Worm (Caenorhabditis elegans) whole organism, L1 larva: ENCODE data around the gene mboa-4.
"Not testable (repeated sequence)": the region's sequence is repeated elsewhere in the genome, so short reads cannot be mapped to it uniquely, and the experiment has no call there.

Experiments used
- F16B12.6 ChIP-seq: fragments of 150-350 bp; optimal IDR thresholded peaks from 2 replicates; lab custom pipeline; 2014; ENCODE audit warnings: missing biosample characterization, missing genetic modification characterization
- Y116A8C.19 ChIP-seq: sonication (generic microtip); optimal IDR thresholded peaks from 2 replicates; lab custom pipeline; 2016; ENCODE audit warnings: missing compliant biosample characterization, missing genetic modification characterization, borderline replicate concordance
- aly-2 ChIP-seq: fragments of 150-350 bp; optimal IDR thresholded peaks from 2 replicates; lab custom pipeline; 2014; ENCODE audit warnings: missing biosample characterization, missing genetic modification characterization
- ama-1 ChIP-seq: fragments of 150-350 bp; optimal IDR thresholded peaks from 2 replicates; lab custom pipeline; 2014
- ceh-82 ChIP-seq, 3 experiments: fragments of 150-350 bp in 1 of 3; sonication (generic microtip) in 2 of 3; optimal IDR thresholded peaks; 2 replicates each; lab custom pipeline; 2014 to 2017; ENCODE audit warnings: missing biosample characterization in 3 of 3, missing genetic modification characterization in 3 of 3
- ceh-88 ChIP-seq: fragments of 200-800 bp; sonication (Bioruptor generic); IDR thresholded peaks from 2 replicates; pipeline ENCODE4 v1.3.6; 2022; ENCODE audit warnings: missing genetic modification characterization, missing compliant biosample characterization
- dsc-1 ChIP-seq: sonication (generic microtip); optimal IDR thresholded peaks from 2 replicates; lab custom pipeline; 2016; ENCODE audit warnings: mild to moderate bottlenecking, missing genetic modification characterization, missing compliant biosample characterization
- efl-1 ChIP-seq, 4 experiments: fragments of 150-350 bp; optimal IDR thresholded peaks in 3 of 4; peaks in 1 of 4; 1 replicate in 1 of 4; 2 replicates in 3 of 4; lab custom pipeline; 2014; ENCODE audit warnings: missing biosample characterization in 2 of 4, missing genetic modification characterization in 2 of 4, missing genetic modification reagents in 2 of 4
- efl-3 ChIP-seq: fragments of 200-800 bp; sonication (Bioruptor generic); optimal IDR thresholded peaks from 2 replicates; lab custom pipeline; 2018; ENCODE audit warnings: mild to moderate bottlenecking, missing genetic modification characterization, missing compliant biosample characterization
- fkh-10 ChIP-seq: sonication (generic microtip); optimal IDR thresholded peaks from 2 replicates; lab custom pipeline; 2017; ENCODE audit warnings: missing biosample characterization, missing genetic modification reagents, missing genetic modification characterization
- fkh-4 ChIP-seq: sonication (generic microtip); optimal IDR thresholded peaks from 2 replicates; lab custom pipeline; 2016; ENCODE audit warnings: missing compliant biosample characterization, missing genetic modification characterization, borderline replicate concordance
- isw-1 ChIP-seq: fragments of 200-800 bp; sonication (Bioruptor generic); IDR thresholded peaks from 2 replicates; pipeline ENCODE4 v1.3.6; 2022; ENCODE audit warnings: missing genetic modification characterization, missing compliant biosample characterization
- lin-15B ChIP-seq: fragments of 150-350 bp; sonication (generic microtip); optimal IDR thresholded peaks from 3 replicates; lab custom pipeline; 2014; ENCODE audit warnings: missing biosample characterization, missing genetic modification characterization
- lin-35 ChIP-seq, 2 experiments: fragments of 150-350 bp; optimal IDR thresholded peaks; 2 replicates each; lab custom pipeline; 2014; ENCODE audit warnings: missing biosample characterization in 2 of 2, missing genetic modification characterization in 2 of 2, missing genetic modification reagents in 2 of 2
- lin-39 ChIP-seq: fragments of 150-350 bp; optimal IDR thresholded peaks from 2 replicates; lab custom pipeline; 2014; ENCODE audit warnings: missing biosample characterization, missing genetic modification reagents, missing genetic modification characterization
- mdl-1 ChIP-seq, 2 experiments: fragments of 150-350 bp; optimal IDR thresholded peaks; 2 replicates each; lab custom pipeline; 2014 to 2017; ENCODE audit warnings: missing biosample characterization in 2 of 2, missing genetic modification characterization in 2 of 2, inconsistent platforms in 1 of 2
- nhr-19 ChIP-seq: fragments of 200-800 bp; sonication (Bioruptor generic); conservative IDR thresholded peaks from 2 replicates; pipeline ENCODE4 v1.3.6; 2022; ENCODE audit warnings: missing genetic modification characterization, missing compliant biosample characterization
- nhr-20 ChIP-seq: sonication (generic microtip); optimal IDR thresholded peaks from 2 replicates; lab custom pipeline; 2016; ENCODE audit warnings: mild to moderate bottlenecking, missing genetic modification characterization, missing compliant biosample characterization
- nhr-28 ChIP-seq: fragments of 150-350 bp; optimal IDR thresholded peaks from 2 replicates; lab custom pipeline; 2014; ENCODE audit warnings: missing biosample characterization, missing genetic modification characterization
- nhr-47 ChIP-seq: sonication (generic microtip); optimal IDR thresholded peaks from 2 replicates; lab custom pipeline; 2016; ENCODE audit warnings: mild to moderate bottlenecking, missing genetic modification characterization, moderate library complexity, missing compliant biosample characterization
- nhr-71 ChIP-seq: sonication (generic microtip); optimal IDR thresholded peaks from 2 replicates; lab custom pipeline; 2016; ENCODE audit warnings: mild to moderate bottlenecking, missing genetic modification characterization, moderate library complexity, missing compliant biosample characterization
- nhr-90 ChIP-seq: sonication (generic microtip); optimal IDR thresholded peaks from 2 replicates; lab custom pipeline; 2016; ENCODE audit warnings: mild to moderate bottlenecking, missing genetic modification characterization, missing compliant biosample characterization; ENCODE audit not compliant: poor library complexity
- pag-3 ChIP-seq: sonication (generic microtip); optimal IDR thresholded peaks from 2 replicates; lab custom pipeline; 2017; ENCODE audit warnings: missing genetic modification characterization, mild to moderate bottlenecking, missing compliant biosample characterization, antibody characterized with exemption, borderline replicate concordance; ENCODE audit not compliant: insufficient read depth
- pax-3 ChIP-seq: fragments of 200-800 bp; sonication (Bioruptor generic); optimal IDR thresholded peaks from 2 replicates; lab custom pipeline; 2018; ENCODE audit warnings: mild to moderate bottlenecking, missing genetic modification characterization, moderate library complexity, missing compliant biosample characterization
- pqm-1 ChIP-seq: sonication (generic microtip); optimal IDR thresholded peaks from 3 replicates; lab custom pipeline; 2017; ENCODE audit warnings: missing biosample characterization, missing genetic modification characterization
- rnt-1 ChIP-seq: sonication (generic microtip); optimal IDR thresholded peaks from 2 replicates; lab custom pipeline; 2016; ENCODE audit warnings: mild to moderate bottlenecking, missing genetic modification characterization, moderate library complexity, missing compliant biosample characterization
- skn-1 ChIP-seq: fragments of 150-350 bp; optimal IDR thresholded peaks from 2 replicates; lab custom pipeline; 2014; ENCODE audit warnings: missing biosample characterization, missing genetic modification characterization
- sox-4 ChIP-seq: sonication (generic microtip); optimal IDR thresholded peaks from 2 replicates; lab custom pipeline; 2016; ENCODE audit warnings: missing genetic modification characterization, missing compliant biosample characterization
- unc-30 ChIP-seq: sonication (generic microtip); optimal IDR thresholded peaks from 2 replicates; lab custom pipeline; 2017; ENCODE audit warnings: missing biosample characterization, missing genetic modification characterization
- unc-98 ChIP-seq: fragments of 200-800 bp; sonication (Bioruptor generic); IDR thresholded peaks from 2 replicates; pipeline ENCODE4 v1.3.6; 2022; ENCODE audit warnings: missing genetic modification characterization, missing compliant biosample characterization
- zip-4 ChIP-seq: fragments of 200-800 bp; sonication (Bioruptor generic); optimal IDR thresholded peaks from 2 replicates; lab custom pipeline; 2018; ENCODE audit warnings: mild to moderate bottlenecking, missing genetic modification characterization, moderate library complexity, missing compliant biosample characterization

The mboa-4 gene

ce11 chrIV:11159886-11160285 is at the start of gene mboa-4:
Gene mboa-4, minus strand, starts transcription at chrIV:11159986.
- TF ChIP-seq pqm-1 (no peak), lin-15B (tag; lab: Kevin White, UChicago) (no peak), nhr-90 (tag; lab: Kevin White, UChicago) (no peak), nhr-20 (tag; lab: Kevin White, UChicago) (no peak), lin-35 (GFP tag; optimal IDR thresholded peaks at IDR 0.05; lab: Kevin White, UChicago) (no peak), F16B12.6 (tag; lab: Kevin White, UChicago) (no peak), unc-98 (no peak), nhr-47 (tag; lab: Kevin White, UChicago) (no peak), pax-3 (tag; lab: Kevin White, UChicago) (no peak), Y116A8C.19 (tag; lab: Kevin White, UChicago) (no peak), nhr-28 (tag; lab: Kevin White, UChicago) (no peak), ceh-88 (no peak), dsc-1 (tag; lab: Kevin White, UChicago) (no peak), ama-1 (lab: Kevin White, UChicago) (no peak)

- TF ChIP-seq fkh-10 (GFP tag; lab: Kevin White, UChicago) = no peak
- TF ChIP-seq dsc-1 (tag; lab: Kevin White, UChicago) = no peak
- TF ChIP-seq sox-4 (tag; lab: Kevin White, UChicago) = no peak
- no peak for TF ChIP-seq ceh-82 (tag; optimal IDR thresholded peaks at IDR 0.05; lab: Kevin White, UChicago)
- TF ChIP-seq zip-4 (GFP tag; lab: Kevin White, UChicago) = no peak
- no peak for TF ChIP-seq aly-2 (tag; lab: Kevin White, UChicago)
- TF ChIP-seq skn-1 (tag; lab: Kevin White, UChicago) = no peak
- no peak for TF ChIP-seq efl-3
- no peak for TF ChIP-seq lin-35 (GFP tag; optimal IDR thresholded peaks at IDR 0.05; lab: Kevin White, UChicago)
- TF ChIP-seq pag-3 (tag; lab: Kevin White, UChicago) = no peak
- TF ChIP-seq nhr-71 (tag; lab: Kevin White, UChicago) = no peak
- TF ChIP-seq mdl-1 (tag; optimal IDR thresholded peaks at IDR 0.05; lab: Kevin White, UChicago) = no peak
- TF ChIP-seq nhr-90 (tag; lab: Kevin White, UChicago) = no peak
Measured at ce11 chrIV:11207186-11207585, 47.4 kb upstream of the mboa-4 start, which contains the start of gene R07H5.9. Gene R07H5.9, plus strand, starts transcription at chrIV:11207486.

- TF ChIP-seq efl-1 (optimal IDR thresholded peaks at IDR 0.05; lab: Kevin White, UChicago); efl-1 (GFP tag; optimal IDR thresholded peaks at IDR 0.05 in 1 of 2; lab: Kevin White, UChicago); fkh-4; unc-30 (tag; lab: Kevin White, UChicago): not testable (repeated sequence)
Measured at ce11 chrIV:11202389-11202788, 42.6 kb upstream of the mboa-4 start, which contains the start of gene R07H5.11. Gene R07H5.11, plus strand, starts transcription at chrIV:11202768.

- peak; percentile 30 for TF ChIP-seq nhr-19 (GFP tag; lab: Robert Waterston, UW)
Measured at ce11 chrIV:11200682-11201081, 40.9 kb upstream of the mboa-4 start.

- TF ChIP-seq rnt-1 (tag; lab: Kevin White, UChicago) (peak; percentile 2), isw-1 (peak; percentile 15; the same call in 1 of the 2 replicates)
Measured at ce11 chrIV:11198983-11199382, 39.2 kb upstream of the mboa-4 start, which contains the start of gene R07H5.16. Gene R07H5.16, plus strand, starts transcription at chrIV:11199330.

- no peak for TF ChIP-seq lin-39
Measured at ce11 chrIV:11189411-11189810, 29.6 kb upstream of the mboa-4 start, which contains the start of gene fbxb-79. Gene fbxb-79, minus strand, starts transcription at chrIV:11189511.
